Fruit fly (Drosophila melanogaster) whole organism, embryonic: Measurements from ENCODE around the gene CG15803.
A peak's percentile ranks its signal among the peaks of the same experiment; 100 is the strongest.

ENCODE experiments used
- Aef1 ChIP-seq: fragments of 200-800 bp; sonication (Bioruptor generic); IDR thresholded peaks from 3 replicates; pipeline ENCODE4 v1.3.6; 2022; ENCODE audit warnings: missing biosample characterization, missing genetic modification characterization
- Atf-2 ChIP-seq: fragments of 200-800 bp; sonication (Bioruptor generic); optimal IDR thresholded peaks from 2 replicates; lab custom pipeline; 2016; ENCODE audit warnings: missing biosample characterization, missing genetic modification characterization
- BEAF-32 ChIP-seq: fragments of 200-800 bp; sonication (Bioruptor generic); optimal IDR thresholded peaks from 3 replicates; lab custom pipeline; 2017; ENCODE audit warnings: missing biosample characterization, missing genetic modification characterization, mild to moderate bottlenecking, moderate library complexity, missing genetic modification reagents
- Bgb ChIP-seq: fragments of 200-800 bp; sonication (Bioruptor generic); IDR thresholded peaks from 2 replicates; pipeline ENCODE4 v1.3.6; 2022; ENCODE audit warnings: missing biosample characterization, missing genetic modification characterization; ENCODE audit not compliant: partially characterized antibody
- CG10209 ChIP-seq: fragments of 200-800 bp; sonication (Bioruptor generic); optimal IDR thresholded peaks from 3 replicates; lab custom pipeline; 2017; ENCODE audit warnings: missing biosample characterization, mild to moderate bottlenecking, missing genetic modification characterization, missing genetic modification reagents
- CG10366 ChIP-seq: fragments of 200-800 bp; sonication (Bioruptor generic); IDR thresholded peaks from 2 replicates; pipeline ENCODE4 v1.3.6; 2022; ENCODE audit warnings: missing biosample characterization, missing genetic modification characterization
- CG11696 ChIP-seq: fragments of 200-800 bp; sonication (Bioruptor generic); IDR thresholded peaks from 2 replicates; pipeline ENCODE4 v1.3.6; 2022; ENCODE audit warnings: missing biosample characterization, missing genetic modification characterization
- CG12104 ChIP-seq: fragments of 200-800 bp; sonication (Bioruptor generic); optimal IDR thresholded peaks from 3 replicates; lab custom pipeline; 2016; ENCODE audit warnings: missing biosample characterization, missing genetic modification characterization
- CG12744 ChIP-seq: fragments of 200-800 bp; sonication (Bioruptor generic); optimal IDR thresholded peaks from 2 replicates; lab custom pipeline; 2016; ENCODE audit warnings: missing biosample characterization, missing genetic modification characterization
- CG12769 ChIP-seq: fragments of 200-800 bp; sonication (Bioruptor generic); optimal IDR thresholded peaks from 2 replicates; lab custom pipeline; 2019; ENCODE audit warnings: missing biosample characterization, mild to moderate bottlenecking, missing genetic modification characterization, moderate library complexity
- CG14050 ChIP-seq: fragments of 200-800 bp; sonication (Bioruptor generic); IDR thresholded peaks from 3 replicates; pipeline ENCODE4 v1.3.6; 2022; ENCODE audit warnings: missing biosample characterization, missing genetic modification characterization
- CG14860 ChIP-seq: fragments of 200-800 bp; sonication (Bioruptor generic); IDR thresholded peaks from 3 replicates; pipeline ENCODE4 v1.3.6; 2022; ENCODE audit warnings: missing biosample characterization, missing genetic modification characterization; ENCODE audit not compliant: partially characterized antibody
- CG18619 ChIP-seq: fragments of 200-800 bp; sonication (Bioruptor generic); optimal IDR thresholded peaks from 3 replicates; lab custom pipeline; 2017; ENCODE audit warnings: missing biosample characterization, mild to moderate bottlenecking, missing genetic modification characterization
- CG31388 ChIP-seq: fragments of 200-800 bp; sonication (Bioruptor generic); optimal IDR thresholded peaks from 2 replicates; lab custom pipeline; 2016; ENCODE audit warnings: missing biosample characterization, missing genetic modification characterization
- CG34376 ChIP-seq: fragments of 200-800 bp; sonication (Bioruptor generic); optimal IDR thresholded peaks from 2 replicates; lab custom pipeline; 2018; ENCODE audit warnings: missing biosample characterization, mild to moderate bottlenecking, missing genetic modification characterization
- CG34422 ChIP-seq: fragments of 200-800 bp; sonication (Bioruptor generic); IDR thresholded peaks from 3 replicates; pipeline ENCODE4 v1.3.6; 2022; ENCODE audit warnings: missing biosample characterization, missing genetic modification characterization
- CG4360 ChIP-seq: fragments of 200-800 bp; sonication (Bioruptor generic); IDR thresholded peaks from 2 replicates; pipeline ENCODE4 v1.3.6; 2022; ENCODE audit warnings: missing biosample characterization, missing genetic modification characterization
- CG6254 ChIP-seq: fragments of 200-800 bp; sonication (Bioruptor generic); optimal IDR thresholded peaks from 3 replicates; lab custom pipeline; 2017; ENCODE audit warnings: mild to moderate bottlenecking, missing biosample characterization, missing genetic modification reagents, missing genetic modification characterization
- CG8388 ChIP-seq: fragments of 200-800 bp; sonication (Bioruptor generic); optimal IDR thresholded peaks from 2 replicates; lab custom pipeline; 2019; ENCODE audit warnings: missing biosample characterization, mild to moderate bottlenecking, missing genetic modification characterization, moderate library complexity
- CG8478 ChIP-seq: fragments of >200 bp; optimal IDR thresholded peaks from 2 replicates; lab custom pipeline; 2018
- D ChIP-seq, 2 experiments: fragments of 200-800 bp in 1 of 2; fragments of >200 bp in 1 of 2; sonication (Bioruptor generic) in 1 of 2; optimal IDR thresholded peaks; 2 replicates in 1 of 2; 3 replicates in 1 of 2; lab custom pipeline; 2017; ENCODE audit warnings: mild to moderate bottlenecking in 1 of 2, missing biosample characterization in 1 of 2, missing genetic modification characterization in 1 of 2, missing genetic modification reagents in 1 of 2
- H15 ChIP-seq: fragments of 200-800 bp; sonication (Bioruptor generic); IDR thresholded peaks from 3 replicates; pipeline ENCODE4 v1.3.6; 2022; ENCODE audit warnings: missing biosample characterization, missing genetic modification characterization
- Hand ChIP-seq: fragments of 200-800 bp; sonication (Bioruptor generic); optimal IDR thresholded peaks from 2 replicates; lab custom pipeline; 2017; ENCODE audit warnings: mild to moderate bottlenecking, missing biosample characterization, missing genetic modification reagents, missing genetic modification characterization
- Hr78 ChIP-seq, 2 experiments: fragments of 200-800 bp in 1 of 2; fragments of >200 bp in 1 of 2; sonication (Bioruptor generic) in 1 of 2; optimal IDR thresholded peaks; 2 replicates each; lab custom pipeline; 2017 to 2019; ENCODE audit warnings: missing biosample characterization in 2 of 2, missing genetic modification characterization in 2 of 2, mild to moderate bottlenecking in 1 of 2, moderate library complexity in 1 of 2
- Mad ChIP-seq: fragments of 200-800 bp; sonication (Bioruptor generic); optimal IDR thresholded peaks from 2 replicates; lab custom pipeline; 2016; ENCODE audit warnings: missing biosample characterization, missing genetic modification characterization
- NC2β ChIP-seq: fragments of 200-800 bp; sonication (Bioruptor generic); optimal IDR thresholded peaks from 2 replicates; lab custom pipeline; 2016; ENCODE audit warnings: missing biosample characterization, missing genetic modification characterization
- Nf-YB ChIP-seq: fragments of 200-800 bp; sonication (Bioruptor generic); optimal IDR thresholded peaks from 3 replicates; lab custom pipeline; 2019; ENCODE audit warnings: missing biosample characterization, mild to moderate bottlenecking, missing genetic modification characterization, moderate library complexity
- Pdp1 ChIP-seq, 2 experiments: fragments of 200-800 bp; sonication (Bioruptor generic); optimal IDR thresholded peaks; 3 replicates each; lab custom pipeline; 2016; ENCODE audit warnings: missing biosample characterization in 2 of 2, missing genetic modification characterization in 2 of 2, mild to moderate bottlenecking in 1 of 2, moderate library complexity in 1 of 2
- Taf1 ChIP-seq: fragments of 200-800 bp; sonication (Bioruptor generic); IDR thresholded peaks from 2 replicates; pipeline ENCODE4 v1.3.6; 2022; ENCODE audit warnings: missing biosample characterization, missing genetic modification characterization
- ab ChIP-seq: fragments of 200-800 bp; sonication (Bioruptor generic); optimal IDR thresholded peaks from 2 replicates; lab custom pipeline; 2016; ENCODE audit warnings: missing biosample characterization, missing genetic modification characterization
- caup ChIP-seq: fragments of 200-800 bp; sonication (Bioruptor generic); optimal IDR thresholded peaks from 3 replicates; lab custom pipeline; 2017; ENCODE audit warnings: missing biosample characterization, mild to moderate bottlenecking, missing genetic modification characterization, moderate library complexity; ENCODE audit not compliant: severe bottlenecking
- chif ChIP-seq, 2 experiments: fragments of 200-800 bp; sonication (Bioruptor generic); optimal IDR thresholded peaks; 3 replicates each; lab custom pipeline; 2016; ENCODE audit warnings: missing biosample characterization in 2 of 2, missing genetic modification characterization in 2 of 2
- ci ChIP-seq: fragments of 200-800 bp; sonication (Bioruptor generic); IDR thresholded peaks from 3 replicates; pipeline ENCODE4 v1.3.6; 2022; ENCODE audit warnings: missing biosample characterization, missing genetic modification characterization
- eve ChIP-seq, 2 experiments: fragments of >200 bp; optimal IDR thresholded peaks; 2 replicates each; lab custom pipeline; 2017; ENCODE audit warnings: missing biosample characterization in 2 of 2, missing genetic modification characterization in 2 of 2
- fd3F ChIP-seq: fragments of 200-800 bp; sonication (Bioruptor generic); optimal IDR thresholded peaks from 2 replicates; lab custom pipeline; 2018; ENCODE audit warnings: missing biosample characterization, mild to moderate bottlenecking, missing genetic modification characterization, moderate library complexity
- gro ChIP-seq: fragments of 200-800 bp; sonication (Bioruptor generic); optimal IDR thresholded peaks from 2 replicates; lab custom pipeline; 2016; ENCODE audit warnings: missing biosample characterization, missing genetic modification characterization
- hth ChIP-seq: fragments of >200 bp; optimal IDR thresholded peaks from 2 replicates; lab custom pipeline; 2017; ENCODE audit warnings: inconsistent platforms
- ind ChIP-seq: fragments of 200-800 bp; sonication (Bioruptor generic); optimal IDR thresholded peaks from 3 replicates; lab custom pipeline; 2016; ENCODE audit warnings: missing biosample characterization, missing genetic modification characterization
- klu ChIP-seq: fragments of 200-800 bp; sonication (Bioruptor generic); IDR thresholded peaks from 2 replicates; pipeline ENCODE4 v1.3.6; 2022; ENCODE audit warnings: missing biosample characterization, missing genetic modification characterization
- lab ChIP-seq: fragments of 200-800 bp; sonication (Bioruptor generic); optimal IDR thresholded peaks from 3 replicates; lab custom pipeline; 2017; ENCODE audit warnings: missing biosample characterization, missing genetic modification characterization, mild to moderate bottlenecking, moderate library complexity, missing genetic modification reagents
- phol ChIP-seq: fragments of 200-800 bp; sonication (Bioruptor generic); optimal IDR thresholded peaks from 3 replicates; lab custom pipeline; 2018; ENCODE audit warnings: missing biosample characterization, mild to moderate bottlenecking, missing genetic modification characterization, moderate library complexity
- pita ChIP-seq: fragments of 200-800 bp; sonication (Bioruptor generic); optimal IDR thresholded peaks from 2 replicates; lab custom pipeline; 2017; ENCODE audit warnings: missing biosample characterization, mild to moderate bottlenecking, missing genetic modification characterization
- psq ChIP-seq: fragments of 200-800 bp; sonication (Bioruptor generic); optimal IDR thresholded peaks from 2 replicates; lab custom pipeline; 2017; ENCODE audit warnings: missing biosample characterization, missing genetic modification characterization
- pum ChIP-seq: fragments of 200-800 bp; sonication (Bioruptor generic); optimal IDR thresholded peaks from 2 replicates; lab custom pipeline; 2016; ENCODE audit warnings: missing biosample characterization, missing genetic modification characterization
- row ChIP-seq: fragments of 200-800 bp; sonication (Bioruptor generic); IDR thresholded peaks from 3 replicates; pipeline ENCODE4 v1.3.6; 2022; ENCODE audit warnings: missing biosample characterization, missing genetic modification characterization
- schlank ChIP-seq: fragments of 200-800 bp; sonication (Bioruptor generic); optimal IDR thresholded peaks from 2 replicates; lab custom pipeline; 2018; ENCODE audit warnings: missing biosample characterization, mild to moderate bottlenecking, missing genetic modification characterization
- seq ChIP-seq: fragments of 200-800 bp; sonication (Bioruptor generic); IDR thresholded peaks from 2 replicates; pipeline ENCODE4 v1.3.6; 2022; ENCODE audit warnings: missing biosample characterization, missing genetic modification characterization
- shn ChIP-seq: fragments of 200-800 bp; sonication (Bioruptor generic); optimal IDR thresholded peaks from 3 replicates; lab custom pipeline; 2016; ENCODE audit warnings: missing biosample characterization, missing genetic modification characterization
- slbo ChIP-seq: fragments of 200-800 bp; sonication (Bioruptor generic); IDR thresholded peaks from 2 replicates; pipeline ENCODE4 v1.3.6; 2022; ENCODE audit warnings: missing biosample characterization, missing genetic modification characterization
- sob ChIP-seq: fragments of 200-800 bp; sonication (Bioruptor generic); IDR thresholded peaks from 2 replicates; pipeline ENCODE4 v1.3.6; 2022; ENCODE audit warnings: missing biosample characterization, missing genetic modification characterization
- zfh1 ChIP-seq: fragments of 200-800 bp; sonication (Bioruptor generic); IDR thresholded peaks from 3 replicates; pipeline ENCODE4 v1.3.6; 2022; ENCODE audit warnings: missing biosample characterization, missing genetic modification characterization

The CG15803 gene

DNA sequence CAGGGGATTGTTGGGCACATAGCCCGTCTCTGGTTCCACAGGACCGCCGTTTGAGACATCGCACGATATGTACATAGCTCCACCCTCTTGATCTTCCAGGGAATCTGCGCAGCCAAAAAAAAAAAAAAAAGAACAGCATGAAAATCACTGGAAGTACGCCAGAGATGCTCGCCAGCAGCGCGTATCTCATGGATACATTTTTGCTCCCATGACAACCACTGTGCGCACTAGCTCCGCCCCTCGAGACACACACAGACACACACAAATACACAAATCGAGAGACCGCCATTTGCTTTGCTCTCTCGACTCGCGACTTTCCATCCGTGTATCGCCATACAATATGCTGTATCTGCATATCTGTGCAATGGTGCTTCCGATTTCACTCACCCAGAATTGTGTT is 10.8 kb upstream of the CG15803 start (continued):
- TF ChIP-seq Aef1 (GFP tag; lab: Robert Waterston, UW), result no peak
- TF ChIP-seq CG8388, result no peak
- no peak for TF ChIP-seq ind (GFP tag; lab: Kevin White, UChicago)
- TF ChIP-seq Hr78 (GFP tag; optimal IDR thresholded peaks at IDR 0.05; lab: Kevin White, UChicago), result no peak
- TF ChIP-seq chif (GFP tag; optimal IDR thresholded peaks at IDR 0.05; lab: Kevin White, UChicago), result no peak
- peak in 1 of 2 experiments; percentile 63 for TF ChIP-seq Pdp1 (GFP tag; optimal IDR thresholded peaks at IDR 0.05; lab: Kevin White, UChicago)
- 0 out of 3 replicates have a peak, but pooled peaks have one; percentile 49 for TF ChIP-seq zfh1
- TF ChIP-seq CG10209, result no peak
- TF ChIP-seq row (GFP tag; lab: Robert Waterston, UW), result peak; percentile 72
- no peak for TF ChIP-seq CG6254 (GFP tag; lab: Kevin White, UChicago)
- peak; percentile 34; the same call in 1 of the 2 replicates for TF ChIP-seq slbo (GFP tag; lab: Robert Waterston, UW)
- no peak for TF ChIP-seq CG14050 (GFP tag; lab: Robert Waterston, UW)
- TF ChIP-seq lab (GFP tag; lab: Kevin White, UChicago), result no peak
- TF ChIP-seq caup (GFP tag; lab: Kevin White, UChicago), result no peak
- TF ChIP-seq Hand (GFP tag; lab: Kevin White, UChicago), result no peak
- no peak for TF ChIP-seq hth (lab: Kevin White, UChicago)
- no peak for TF ChIP-seq Mad (GFP tag; lab: Kevin White, UChicago)
- TF ChIP-seq CG14860 (GFP tag; lab: Robert Waterston, UW), result no peak
- peak; percentile 55 for TF ChIP-seq seq (GFP tag; lab: Robert Waterston, UW)
- TF ChIP-seq CG10366 (GFP tag; lab: Robert Waterston, UW), result 0 out of 2 replicates have a peak, but pooled peaks have one; percentile 11
- TF ChIP-seq pum (GFP tag; lab: Kevin White, UChicago), result no peak
- TF ChIP-seq fd3F, result no peak
- no peak for TF ChIP-seq CG11696 (GFP tag; lab: Robert Waterston, UW)
- no peak for TF ChIP-seq CG34422 (GFP tag; lab: Robert Waterston, UW)
- TF ChIP-seq Nf-YB, result peak; percentile 78
- no peak for TF ChIP-seq klu (GFP tag; lab: Robert Waterston, UW)
- no peak for TF ChIP-seq BEAF-32 (GFP tag; lab: Kevin White, UChicago)
- TF ChIP-seq Atf-2 (GFP tag; lab: Kevin White, UChicago), result no peak
- TF ChIP-seq eve (GFP tag; optimal IDR thresholded peaks at IDR 0.05; lab: Kevin White, UChicago), result no peak
- TF ChIP-seq pita (GFP tag; lab: Kevin White, UChicago), result no peak
- no peak for TF ChIP-seq CG12744 (GFP tag; lab: Kevin White, UChicago)
- no peak for TF ChIP-seq psq
- no peak for TF ChIP-seq CG18619
- peak; percentile 10 for TF ChIP-seq phol
- no peak for TF ChIP-seq Taf1
- no peak for TF ChIP-seq schlank (tag; lab: Kevin White, UChicago)
- no peak for TF ChIP-seq NC2β (GFP tag; lab: Kevin White, UChicago)
- no peak for TF ChIP-seq ab (GFP tag; lab: Kevin White, UChicago)
- TF ChIP-seq ci, result peak; percentile 44; the same call in 1 of the 3 replicates
- no peak for TF ChIP-seq CG12104 (GFP tag; lab: Kevin White, UChicago)
- TF ChIP-seq CG34376, result no peak
- TF ChIP-seq gro, result no peak
- 0 out of 2 replicates have a peak, but pooled peaks have one; percentile 29 for TF ChIP-seq sob (GFP tag; lab: Robert Waterston, UW)
- TF ChIP-seq H15 (GFP tag; lab: Robert Waterston, UW), result no peak
- TF ChIP-seq CG31388 (GFP tag; lab: Kevin White, UChicago), result no peak
- TF ChIP-seq CG4360 (GFP tag; lab: Robert Waterston, UW), result no peak
- no peak for TF ChIP-seq CG8478 (lab: Kevin White, UChicago)
- no peak for TF ChIP-seq Bgb
- TF ChIP-seq CG12769 (tag; lab: Kevin White, UChicago), result no peak
- TF ChIP-seq shn (GFP tag; lab: Kevin White, UChicago), result no peak
- TF ChIP-seq D (optimal IDR thresholded peaks at IDR 0.05; lab: Kevin White, UChicago), result no peak
- no peak for TF ChIP-seq D (GFP tag; optimal IDR thresholded peaks at IDR 0.05; lab: Kevin White, UChicago)
